Fruit fly (Drosophila melanogaster): ENCODE data around the gene CG34124.

Gene CG34124

dm6 chr2L:4936325-4936869 is 21.8 kb upstream of the CG34124 start, which contains the start of gene hoe2:
Gene hoe2, minus strand, starts transcription at chr2L:4936450.
- no peak for TF ChIP-seq unc-4 (GFP tag; IDR thresholded peaks at IDR 0.05; ENCODE audit: partially characterized antibody)
- TF ChIP-seq tup (GFP tag; optimal IDR thresholded peaks at IDR 0.05): no peak
- no peak for TF ChIP-seq bowl (GFP tag; IDR thresholded peaks at IDR 0.05)
- no peak for TF ChIP-seq trem (tag; optimal IDR thresholded peaks at IDR 0.05)
- TF ChIP-seq CG15269 (tag; optimal IDR thresholded peaks at IDR 0.05): no peak
- no peak for TF ChIP-seq Elba2 (GFP tag; optimal IDR thresholded peaks at IDR 0.05)
- no peak for TF ChIP-seq wek (GFP tag; optimal IDR thresholded peaks at IDR 0.05)
- no peak for TF ChIP-seq CTCF (GFP tag; optimal IDR thresholded peaks at IDR 0.05)
- TF ChIP-seq CG7987 (GFP tag; optimal IDR thresholded peaks at IDR 0.05): no peak
- TF ChIP-seq dmrt11E (tag; optimal IDR thresholded peaks at IDR 0.05): no peak
- TF ChIP-seq CG5953 (GFP tag; IDR thresholded peaks at IDR 0.05): no peak
- TF ChIP-seq CG15514 (GFP tag; optimal IDR thresholded peaks at IDR 0.05): peak; percentile 48
- no peak for TF ChIP-seq CG43689 (GFP tag; IDR thresholded peaks at IDR 0.05)
- no peak for TF ChIP-seq CG11723 (GFP tag; optimal IDR thresholded peaks at IDR 0.05)
- TF ChIP-seq CG13894 (tag; optimal IDR thresholded peaks at IDR 0.05): peak; percentile 79
- no peak for TF ChIP-seq sna (GFP tag; IDR thresholded peaks at IDR 0.05; ENCODE audit: partially characterized antibody)
- TF ChIP-seq pan (optimal IDR thresholded peaks at IDR 0.05): no peak
- no peak for TF ChIP-seq pan (GFP tag; optimal IDR thresholded peaks at IDR 0.05 in 1 of 2, IDR thresholded peaks at IDR 0.05 in 1 of 2)
- peak; percentile 80 for TF ChIP-seq Fer1 (GFP tag; optimal IDR thresholded peaks at IDR 0.05)
- TF ChIP-seq fu2 (GFP tag; optimal IDR thresholded peaks at IDR 0.05): no peak
- TF ChIP-seq CG30431 (GFP tag; optimal IDR thresholded peaks at IDR 0.05): no peak
- TF ChIP-seq ATbp (GFP tag; optimal IDR thresholded peaks at IDR 0.05): no peak
- TF ChIP-seq ham (GFP tag; IDR thresholded peaks at IDR 0.05): no peak
- TF ChIP-seq CG10274 (GFP tag; optimal IDR thresholded peaks at IDR 0.05): no peak
- TF ChIP-seq CG18599 (GFP tag; optimal IDR thresholded peaks at IDR 0.05): peak; percentile 57
- TF ChIP-seq CHES-1-like (GFP tag; optimal IDR thresholded peaks at IDR 0.05): no peak
- no peak for TF ChIP-seq gce (GFP tag; IDR thresholded peaks at IDR 0.05)
- no peak for TF ChIP-seq dati (GFP tag; IDR thresholded peaks at IDR 0.05)
- no peak for TF ChIP-seq wdn (GFP tag; IDR thresholded peaks at IDR 0.05)
- no peak for TF ChIP-seq Fer2 (tag; optimal IDR thresholded peaks at IDR 0.05)
- TF ChIP-seq shn (GFP tag; optimal IDR thresholded peaks at IDR 0.05): no peak
- peak; percentile 18 for TF ChIP-seq Ets65A (GFP tag)
- TF ChIP-seq CG10366 (GFP tag; IDR thresholded peaks at IDR 0.05): no peak
- no peak for TF ChIP-seq CG2129 (GFP tag; IDR thresholded peaks at IDR 0.05; ENCODE audit: partially characterized antibody)
- TF ChIP-seq gt (GFP tag; IDR thresholded peaks at IDR 0.05): no peak
- TF ChIP-seq CG34376 (GFP tag; optimal IDR thresholded peaks at IDR 0.05): peak; percentile 37
- peak; percentile 15 for TF ChIP-seq CG6813 (GFP tag; optimal IDR thresholded peaks at IDR 0.05)
- TF ChIP-seq sug (tag; optimal IDR thresholded peaks at IDR 0.05): no peak
- TF ChIP-seq CG4854 (GFP tag; optimal IDR thresholded peaks at IDR 0.05): no peak
- no peak for TF ChIP-seq CG2678 (tag; optimal IDR thresholded peaks at IDR 0.05)
- TF ChIP-seq CG3726 (GFP tag; IDR thresholded peaks at IDR 0.05): no peak
- TF ChIP-seq Xbp1 (GFP tag; optimal IDR thresholded peaks at IDR 0.05): no peak
- no peak for TF ChIP-seq vvl (GFP tag; IDR thresholded peaks at IDR 0.05)
- no peak for TF ChIP-seq pros (GFP tag; optimal IDR thresholded peaks at IDR 0.05)
- no peak for TF ChIP-seq dimm (GFP tag; IDR thresholded peaks at IDR 0.05)
- TF ChIP-seq MTF-1 (GFP tag; optimal IDR thresholded peaks at IDR 0.05; ENCODE audit: borderline replicate concordance): no peak
- TF ChIP-seq bsh (GFP tag; optimal IDR thresholded peaks at IDR 0.05): no peak
- TF ChIP-seq otp (GFP tag; IDR thresholded peaks at IDR 0.05): no peak
- TF ChIP-seq org-1 (GFP tag; optimal IDR thresholded peaks at IDR 0.05): no peak
- no peak for TF ChIP-seq Oaz (GFP tag; IDR thresholded peaks at IDR 0.05)
- TF ChIP-seq CG8478 (optimal IDR thresholded peaks at IDR 0.05): no peak
- peak; percentile 38 for TF ChIP-seq Med (GFP tag)

Data from whole organism, embryonic.